Fruit fly (Drosophila melanogaster) whole organism, embryonic: Measurements from ENCODE around the gene Cyp310a1.

Experiments used
- ATbp ChIP-seq: fragments of 200-800 bp; sonication (Bioruptor generic); optimal IDR thresholded peaks from 2 replicates; lab custom pipeline; 2017; ENCODE audit warnings: missing biosample characterization, mild to moderate bottlenecking, missing genetic modification characterization, missing genetic modification reagents
- Asciz ChIP-seq: fragments of 200-800 bp; sonication (Bioruptor generic); optimal IDR thresholded peaks from 2 replicates; lab custom pipeline; 2017; ENCODE audit warnings: missing biosample characterization, mild to moderate bottlenecking, missing genetic modification characterization, missing genetic modification reagents
- Atf3 ChIP-seq: fragments of 200-800 bp; sonication (Bioruptor generic); optimal IDR thresholded peaks from 3 replicates; lab custom pipeline; 2016; ENCODE audit warnings: missing biosample characterization, missing genetic modification characterization
- Bgb ChIP-seq: fragments of 200-800 bp; sonication (Bioruptor generic); IDR thresholded peaks from 2 replicates; pipeline ENCODE4 v1.3.6; 2022; ENCODE audit warnings: missing biosample characterization, missing genetic modification characterization; ENCODE audit not compliant: partially characterized antibody
- CG10979 ChIP-seq: fragments of 200-800 bp; sonication (Bioruptor generic); optimal IDR thresholded peaks from 2 replicates; lab custom pipeline; 2018; ENCODE audit warnings: missing biosample characterization, mild to moderate bottlenecking, missing genetic modification characterization, moderate library complexity
- CG11085 ChIP-seq: fragments of 200-800 bp; sonication (Bioruptor generic); IDR thresholded peaks from 2 replicates; pipeline ENCODE4 v1.3.6; 2022; ENCODE audit warnings: missing biosample characterization, missing genetic modification characterization
- CG12942 ChIP-seq: fragments of 200-800 bp; sonication (Bioruptor generic); optimal IDR thresholded peaks from 3 replicates; lab custom pipeline; 2016; ENCODE audit warnings: missing biosample characterization, missing genetic modification characterization
- CG17359 ChIP-seq: fragments of 200-800 bp; sonication (Bioruptor generic); optimal IDR thresholded peaks from 3 replicates; lab custom pipeline; 2018; ENCODE audit warnings: missing biosample characterization, mild to moderate bottlenecking, missing genetic modification characterization, moderate library complexity
- CG2116 ChIP-seq: fragments of 200-800 bp; sonication (Bioruptor generic); optimal IDR thresholded peaks from 3 replicates; lab custom pipeline; 2018; ENCODE audit warnings: missing biosample characterization, mild to moderate bottlenecking, missing genetic modification characterization
- CG2875 ChIP-seq: fragments of 200-800 bp; sonication (Bioruptor generic); optimal IDR thresholded peaks from 2 replicates; lab custom pipeline; 2017; ENCODE audit warnings: missing biosample characterization, mild to moderate bottlenecking, missing genetic modification characterization, missing genetic modification reagents
- CG30020 ChIP-seq: fragments of 200-800 bp; optimal IDR thresholded peaks from 2 replicates; lab custom pipeline; 2019; ENCODE audit warnings: missing biosample characterization, mild to moderate bottlenecking, missing genetic modification characterization, moderate library complexity
- CG30431 ChIP-seq: fragments of 200-800 bp; sonication (Bioruptor generic); optimal IDR thresholded peaks from 2 replicates; lab custom pipeline; 2017; ENCODE audit warnings: missing biosample characterization, missing genetic modification characterization
- CG32532 ChIP-seq: fragments of 200-800 bp; sonication (Bioruptor generic); IDR thresholded peaks from 2 replicates; pipeline ENCODE4 v1.3.6; 2022; ENCODE audit warnings: missing biosample characterization, missing genetic modification characterization
- CG34224 ChIP-seq: fragments of 200-800 bp; sonication (Bioruptor generic); IDR thresholded peaks from 3 replicates; pipeline ENCODE4 v1.3.6; 2022; ENCODE audit warnings: missing biosample characterization, missing genetic modification characterization; ENCODE audit not compliant: partially characterized antibody
- CG4730 ChIP-seq: fragments of 200-800 bp; sonication (Bioruptor generic); IDR thresholded peaks from 2 replicates; pipeline ENCODE4 v1.3.6; 2022; ENCODE audit warnings: missing biosample characterization, missing genetic modification characterization
- CG8388 ChIP-seq: fragments of 200-800 bp; sonication (Bioruptor generic); optimal IDR thresholded peaks from 2 replicates; lab custom pipeline; 2019; ENCODE audit warnings: missing biosample characterization, mild to moderate bottlenecking, missing genetic modification characterization, moderate library complexity
- CG8478 ChIP-seq: fragments of >200 bp; optimal IDR thresholded peaks from 2 replicates; lab custom pipeline; 2018
- Dref ChIP-seq: fragments of 200-800 bp; sonication (Bioruptor generic); IDR thresholded peaks from 2 replicates; pipeline ENCODE4 v1.3.6; 2022; ENCODE audit warnings: missing biosample characterization, missing genetic modification characterization
- Elba2 ChIP-seq: fragments of 200-800 bp; sonication (Bioruptor generic); optimal IDR thresholded peaks from 3 replicates; lab custom pipeline; 2016; ENCODE audit warnings: missing biosample characterization, missing genetic modification characterization
- Fer1 ChIP-seq: fragments of 200-800 bp; sonication (Bioruptor generic); optimal IDR thresholded peaks from 2 replicates; lab custom pipeline; 2017; ENCODE audit warnings: missing biosample characterization, mild to moderate bottlenecking, missing genetic modification characterization
- HLH4C ChIP-seq: fragments of 200-800 bp; sonication (Bioruptor generic); IDR thresholded peaks from 3 replicates; pipeline ENCODE4 v1.3.6; 2022; ENCODE audit warnings: missing biosample characterization, missing genetic modification characterization; ENCODE audit not compliant: partially characterized antibody
- Hey ChIP-seq: fragments of 200-800 bp; sonication (Bioruptor generic); optimal IDR thresholded peaks from 3 replicates; lab custom pipeline; 2018; ENCODE audit warnings: missing biosample characterization, mild to moderate bottlenecking, missing genetic modification characterization
- Jarid2 ChIP-seq: fragments of 200-800 bp; sonication (Bioruptor generic); optimal IDR thresholded peaks from 3 replicates; lab custom pipeline; 2017; ENCODE audit warnings: mild to moderate bottlenecking, missing biosample characterization, missing genetic modification reagents, missing genetic modification characterization
- NC2α ChIP-seq: fragments of 200-800 bp; sonication (Bioruptor generic); optimal IDR thresholded peaks from 2 replicates; lab custom pipeline; 2016; ENCODE audit warnings: missing biosample characterization, missing genetic modification characterization
- Nf-YB ChIP-seq: fragments of 200-800 bp; sonication (Bioruptor generic); optimal IDR thresholded peaks from 3 replicates; lab custom pipeline; 2019; ENCODE audit warnings: missing biosample characterization, mild to moderate bottlenecking, missing genetic modification characterization, moderate library complexity
- Optix ChIP-seq: fragments of 200-800 bp; sonication (Bioruptor generic); IDR thresholded peaks from 3 replicates; pipeline ENCODE4 v1.3.6; 2022; ENCODE audit warnings: missing biosample characterization, missing genetic modification characterization
- cg ChIP-seq: fragments of 200-800 bp; sonication (Bioruptor generic); optimal IDR thresholded peaks from 3 replicates; lab custom pipeline; 2019; ENCODE audit warnings: missing biosample characterization, mild to moderate bottlenecking, missing genetic modification characterization, moderate library complexity
- ci ChIP-seq: fragments of 200-800 bp; sonication (Bioruptor generic); IDR thresholded peaks from 3 replicates; pipeline ENCODE4 v1.3.6; 2022; ENCODE audit warnings: missing biosample characterization, missing genetic modification characterization
- crol ChIP-seq: fragments of 200-800 bp; sonication (Bioruptor generic); IDR thresholded peaks from 2 replicates; pipeline ENCODE4 v1.3.6; 2022; ENCODE audit warnings: missing biosample characterization, missing genetic modification characterization
- crp ChIP-seq, 2 experiments: fragments of 200-800 bp; sonication (Bioruptor generic); optimal IDR thresholded peaks; 2 replicates in 1 of 2; 3 replicates in 1 of 2; lab custom pipeline; 2017; ENCODE audit warnings: missing biosample characterization in 2 of 2, missing genetic modification characterization in 2 of 2, mild to moderate bottlenecking in 1 of 2, moderate library complexity in 1 of 2
- dpn ChIP-seq, 2 experiments: fragments of 200-800 bp; sonication (Bioruptor generic); optimal IDR thresholded peaks; 3 replicates each; lab custom pipeline; 2016; ENCODE audit warnings: missing biosample characterization in 2 of 2, missing genetic modification characterization in 2 of 2
- en ChIP-seq: fragments of 200-800 bp; sonication (Bioruptor generic); optimal IDR thresholded peaks from 2 replicates; lab custom pipeline; 2016; ENCODE audit warnings: missing biosample characterization, missing genetic modification characterization
- eve ChIP-seq, 2 experiments: fragments of >200 bp; optimal IDR thresholded peaks; 2 replicates each; lab custom pipeline; 2017; ENCODE audit warnings: missing biosample characterization in 2 of 2, missing genetic modification characterization in 2 of 2
- fd102C ChIP-seq: fragments of 200-800 bp; sonication (Bioruptor generic); optimal IDR thresholded peaks from 2 replicates; lab custom pipeline; 2018; ENCODE audit warnings: missing biosample characterization, mild to moderate bottlenecking, missing genetic modification characterization, moderate library complexity
- fru ChIP-seq: fragments of >200 bp; optimal IDR thresholded peaks from 2 replicates; lab custom pipeline; 2017
- gsb-n ChIP-seq: fragments of 200-800 bp; sonication (Bioruptor generic); optimal IDR thresholded peaks from 3 replicates; lab custom pipeline; 2018; ENCODE audit warnings: missing biosample characterization, mild to moderate bottlenecking, missing genetic modification characterization
- nerfin-1 ChIP-seq: fragments of 200-800 bp; sonication (Bioruptor generic); optimal IDR thresholded peaks from 3 replicates; lab custom pipeline; 2019; ENCODE audit warnings: missing biosample characterization, mild to moderate bottlenecking, missing genetic modification characterization, moderate library complexity
- nerfin-2 ChIP-seq: fragments of 200-800 bp; sonication (Bioruptor generic); IDR thresholded peaks from 2 replicates; pipeline ENCODE4 v1.3.6; 2022; ENCODE audit warnings: missing biosample characterization, missing genetic modification characterization; ENCODE audit not compliant: partially characterized antibody
- ranshi ChIP-seq: fragments of 200-800 bp; sonication (Bioruptor generic); IDR thresholded peaks from 2 replicates; pipeline ENCODE4 v1.3.6; 2022; ENCODE audit warnings: missing biosample characterization, missing genetic modification characterization
- repo ChIP-seq: fragments of 200-800 bp; sonication (Bioruptor generic); optimal IDR thresholded peaks from 2 replicates; lab custom pipeline; 2016; ENCODE audit warnings: missing biosample characterization, missing genetic modification characterization
- seq ChIP-seq: fragments of 200-800 bp; sonication (Bioruptor generic); IDR thresholded peaks from 2 replicates; pipeline ENCODE4 v1.3.6; 2022; ENCODE audit warnings: missing biosample characterization, missing genetic modification characterization
- sr ChIP-seq: fragments of 200-800 bp; sonication (Bioruptor generic); IDR thresholded peaks from 3 replicates; pipeline ENCODE4 v1.3.6; 2022; ENCODE audit warnings: missing biosample characterization, missing genetic modification characterization
- trh ChIP-seq: fragments of 200-800 bp; sonication (Bioruptor generic); optimal IDR thresholded peaks from 2 replicates; lab custom pipeline; 2016; ENCODE audit warnings: missing biosample characterization, missing genetic modification characterization
- vnd ChIP-seq: fragments of 200-800 bp; sonication (Bioruptor generic); IDR thresholded peaks from 3 replicates; pipeline ENCODE4 v1.3.6; 2022; ENCODE audit warnings: missing biosample characterization, missing genetic modification characterization; ENCODE audit not compliant: partially characterized antibody
- vvl ChIP-seq: fragments of 200-800 bp; sonication (Bioruptor generic); IDR thresholded peaks from 2 replicates; pipeline ENCODE4 v1.3.6; 2022; ENCODE audit warnings: missing biosample characterization, missing genetic modification characterization
- wdn ChIP-seq: fragments of 200-800 bp; sonication (Bioruptor generic); IDR thresholded peaks from 2 replicates; pipeline ENCODE4 v1.3.6; 2022; ENCODE audit warnings: missing biosample characterization, missing genetic modification characterization
- yki ChIP-seq: fragments of >200 bp; optimal IDR thresholded peaks from 3 replicates; lab custom pipeline; 2018
- zen ChIP-seq: fragments of 200-800 bp; sonication (Bioruptor generic); optimal IDR thresholded peaks from 3 replicates; lab custom pipeline; 2018; ENCODE audit warnings: missing biosample characterization, mild to moderate bottlenecking, missing genetic modification characterization, moderate library complexity
- zfh2 ChIP-seq: fragments of 200-800 bp; sonication (Bioruptor generic); optimal IDR thresholded peaks from 2 replicates; lab custom pipeline; 2016; ENCODE audit warnings: missing biosample characterization, missing genetic modification characterization

The Cyp310a1 gene

DNA sequence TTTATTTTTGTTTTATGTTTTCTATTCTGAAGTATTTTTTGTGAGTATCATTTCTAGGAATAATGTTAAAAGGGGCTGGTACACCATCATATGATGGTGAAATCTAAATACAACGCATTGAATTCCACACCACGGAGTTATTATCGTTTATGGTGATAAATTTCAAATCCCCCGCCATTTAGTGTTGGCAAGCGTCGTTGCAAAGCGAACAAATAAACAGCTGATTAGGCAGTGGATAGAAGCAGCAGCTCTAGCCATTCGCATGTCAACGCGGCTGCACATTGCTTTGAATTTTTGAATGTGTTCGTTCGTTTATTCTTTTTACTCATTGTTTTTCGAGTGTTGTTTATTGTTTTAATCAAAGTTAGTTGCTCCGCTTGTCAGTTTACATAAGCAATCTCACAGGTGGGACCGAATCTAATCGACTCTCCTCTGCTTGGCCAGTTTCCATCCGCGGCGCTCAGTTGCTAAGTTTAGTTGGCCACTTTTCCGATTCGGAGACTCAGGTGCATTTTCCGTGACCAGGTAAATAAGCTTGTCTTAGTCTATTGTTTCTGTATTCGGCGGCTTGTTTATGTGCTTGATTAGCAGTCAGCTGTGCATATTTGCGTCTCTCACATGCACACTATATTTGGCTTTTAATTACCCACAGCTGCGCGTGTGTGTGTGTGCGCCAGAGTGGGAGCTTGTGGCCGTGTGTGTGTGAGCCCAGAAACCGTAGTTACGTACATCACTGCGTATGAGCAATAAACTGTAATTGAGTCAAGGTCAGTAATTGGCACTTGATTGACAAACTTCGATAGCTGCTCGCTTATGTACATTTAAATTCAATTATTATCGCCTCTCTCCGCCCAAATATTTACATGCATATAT is 24.4 kb upstream of the Cyp310a1 start, which contains the start of the genes Mst36Fa and CG31751 (continued):
- TF ChIP-seq Jarid2 (GFP tag; lab: Kevin White, UChicago) (no peak), nerfin-2 (peak; percentile 39; the same call in 1 of the 2 replicates), CG8388 (GFP tag; lab: Kevin White, UChicago) (peak; percentile 11), yki (lab: Kevin White, UChicago) (no peak), fru (lab: Kevin White, UChicago) (no peak), CG17359 (tag; lab: Kevin White, UChicago) (peak; percentile 85), CG11085 (0 out of 2 replicates have a peak, but pooled peaks have one; percentile 30), dpn (GFP tag; optimal IDR thresholded peaks at IDR 0.05; lab: Kevin White, UChicago) (peak; percentile 63 to 70), ci (GFP tag; lab: Robert Waterston, UW) (peak; percentile 83), sr (peak; percentile 45; the same call in 2 of the 3 replicates), vvl (peak; percentile 46; the same call in 1 of the 2 replicates), Optix (GFP tag; lab: Robert Waterston, UW) (no peak; the same call in 2 of the 3 replicates), Hey (peak; percentile 88), nerfin-1 (peak; percentile 60), Asciz (GFP tag; lab: Kevin White, UChicago) (peak; percentile 91), NC2α (peak; percentile 43), Nf-YB (GFP tag; lab: Kevin White, UChicago) (peak; percentile 68), crol (GFP tag; lab: Robert Waterston, UW) (no peak), CG12942 (GFP tag; lab: Kevin White, UChicago) (peak; percentile 73), wdn (GFP tag; lab: Robert Waterston, UW) (no peak), CG2875 (peak; percentile 87), CG32532 (GFP tag; lab: Robert Waterston, UW) (peak; percentile 6; the same call in 1 of the 2 replicates), ATbp (GFP tag; lab: Kevin White, UChicago) (peak; percentile 97), vnd (GFP tag; lab: Robert Waterston, UW) (no peak), crp (GFP tag; optimal IDR thresholded peaks at IDR 0.05; lab: Kevin White, UChicago) (peak; percentile 90 to 98), seq (GFP tag; lab: Robert Waterston, UW) (peak; percentile 77), zfh2 (GFP tag; lab: Kevin White, UChicago) (peak; percentile 31), eve (GFP tag; optimal IDR thresholded peaks at IDR 0.05; lab: Kevin White, UChicago) (no peak), CG10979 (tag; lab: Kevin White, UChicago) (peak; percentile 40), en (GFP tag; lab: Kevin White, UChicago) (peak; percentile 45), CG4730 (no peak), Fer1 (peak; percentile 92), fd102C (no peak), gsb-n (tag; lab: Kevin White, UChicago) (no peak), Bgb (GFP tag; lab: Robert Waterston, UW) (no peak), trh (GFP tag; lab: Kevin White, UChicago) (peak; percentile 37), CG30020 (peak; percentile 8), Elba2 (GFP tag; lab: Kevin White, UChicago) (no peak), Atf3 (GFP tag; lab: Kevin White, UChicago) (peak; percentile 2), ranshi (GFP tag; lab: Robert Waterston, UW) (peak; percentile 55; the same call in 1 of the 2 replicates), CG2116 (GFP tag; lab: Kevin White, UChicago) (peak; percentile 74), HLH4C (GFP tag; lab: Robert Waterston, UW) (no peak), CG8478 (lab: Kevin White, UChicago) (no peak), cg (GFP tag; lab: Kevin White, UChicago) (peak; percentile 87), repo (peak; percentile 79), CG30431 (GFP tag; lab: Kevin White, UChicago) (no peak), CG34224 (peak; percentile 34; the same call in 2 of the 3 replicates), zen (peak; percentile 6), Dref (no peak; the same call in 1 of the 2 replicates)
